Fruit fly (Drosophila melanogaster) whole organism, embryonic: ENCODE results near the gene CG11598.
A peak's percentile ranks its signal among the peaks of the same experiment; 100 is the strongest.

Experiments
- BtbVII ChIP-seq: fragments of 200-800 bp; sonication (Bioruptor generic); optimal IDR thresholded peaks from 3 replicates; lab custom pipeline; 2017; ENCODE audit warnings: missing biosample characterization, mild to moderate bottlenecking, missing genetic modification characterization
- CG10321 ChIP-seq: fragments of 200-800 bp; sonication (Bioruptor generic); IDR thresholded peaks from 2 replicates; pipeline ENCODE4 v1.3.6; 2022; ENCODE audit warnings: missing biosample characterization, missing genetic modification characterization
- CG10366 ChIP-seq: fragments of 200-800 bp; sonication (Bioruptor generic); IDR thresholded peaks from 2 replicates; pipeline ENCODE4 v1.3.6; 2022; ENCODE audit warnings: missing biosample characterization, missing genetic modification characterization
- CG12299 ChIP-seq: fragments of 200-800 bp; sonication (Bioruptor generic); optimal IDR thresholded peaks from 2 replicates; lab custom pipeline; 2018; ENCODE audit warnings: missing biosample characterization, mild to moderate bottlenecking, missing genetic modification characterization
- CG13775 ChIP-seq: fragments of 200-800 bp; sonication (Bioruptor generic); optimal IDR thresholded peaks from 3 replicates; lab custom pipeline; 2017; ENCODE audit warnings: missing biosample characterization, mild to moderate bottlenecking, missing genetic modification characterization
- CG13894 ChIP-seq: fragments of 200-800 bp; sonication (Bioruptor generic); optimal IDR thresholded peaks from 3 replicates; lab custom pipeline; 2018; ENCODE audit warnings: missing biosample characterization, mild to moderate bottlenecking, missing genetic modification characterization, moderate library complexity
- CG15479 ChIP-seq: fragments of 200-800 bp; sonication (Bioruptor generic); optimal IDR thresholded peaks from 3 replicates; lab custom pipeline; 2019; ENCODE audit warnings: missing biosample characterization, mild to moderate bottlenecking, missing genetic modification characterization, moderate library complexity
- CG15514 ChIP-seq: fragments of 200-800 bp; sonication (Bioruptor generic); optimal IDR thresholded peaks from 3 replicates; lab custom pipeline; 2017; ENCODE audit warnings: missing biosample characterization, missing genetic modification characterization, mild to moderate bottlenecking, moderate library complexity, missing genetic modification reagents
- CG15601 ChIP-seq: fragments of 200-800 bp; sonication (Bioruptor generic); optimal IDR thresholded peaks from 3 replicates; lab custom pipeline; 2019; ENCODE audit warnings: missing biosample characterization, mild to moderate bottlenecking, missing genetic modification characterization, moderate library complexity
- CG16779 ChIP-seq: fragments of 200-800 bp; sonication (Bioruptor generic); IDR thresholded peaks from 2 replicates; pipeline ENCODE4 v1.3.6; 2022; ENCODE audit warnings: missing biosample characterization, missing genetic modification characterization
- CG16863 ChIP-seq: fragments of 200-800 bp; sonication (Bioruptor generic); optimal IDR thresholded peaks from 3 replicates; lab custom pipeline; 2016; ENCODE audit warnings: missing biosample characterization, missing genetic modification characterization
- CG18262 ChIP-seq: fragments of 200-800 bp; optimal IDR thresholded peaks from 3 replicates; lab custom pipeline; 2019; ENCODE audit warnings: missing biosample characterization, mild to moderate bottlenecking, missing genetic modification characterization, moderate library complexity
- CG4854 ChIP-seq: fragments of 200-800 bp; sonication (Bioruptor generic); optimal IDR thresholded peaks from 2 replicates; lab custom pipeline; 2016; ENCODE audit warnings: missing biosample characterization, missing genetic modification characterization, inconsistent platforms
- CG6791 ChIP-seq: fragments of 200-800 bp; sonication (Bioruptor generic); IDR thresholded peaks from 3 replicates; pipeline ENCODE4 v1.3.6; 2022; ENCODE audit warnings: missing biosample characterization, missing genetic modification characterization; ENCODE audit not compliant: partially characterized antibody
- CG6854 ChIP-seq: fragments of 200-800 bp; sonication (Bioruptor generic); optimal IDR thresholded peaks from 3 replicates; lab custom pipeline; 2017; ENCODE audit warnings: missing biosample characterization, mild to moderate bottlenecking, missing genetic modification characterization
- CG7271 ChIP-seq: fragments of 200-800 bp; sonication (Bioruptor generic); optimal IDR thresholded peaks from 2 replicates; lab custom pipeline; 2018; ENCODE audit warnings: missing biosample characterization, mild to moderate bottlenecking, missing genetic modification characterization, moderate library complexity
- CG8765 ChIP-seq: fragments of 200-800 bp; sonication (Bioruptor generic); IDR thresholded peaks from 2 replicates; pipeline ENCODE4 v1.3.6; 2022; ENCODE audit warnings: missing biosample characterization, missing genetic modification characterization
- CG9932 ChIP-seq: fragments of 200-800 bp; sonication (Bioruptor generic); IDR thresholded peaks from 2 replicates; pipeline ENCODE4 v1.3.6; 2022; ENCODE audit warnings: missing biosample characterization, missing genetic modification characterization
- CkIIα-i1 ChIP-seq: fragments of 200-800 bp; sonication (Bioruptor generic); IDR thresholded peaks from 2 replicates; pipeline ENCODE4 v1.3.6; 2022; ENCODE audit warnings: missing biosample characterization, missing genetic modification characterization
- Deaf1 ChIP-seq: fragments of 200-800 bp; optimal IDR thresholded peaks from 3 replicates; lab custom pipeline; 2019; ENCODE audit warnings: missing biosample characterization, mild to moderate bottlenecking, missing genetic modification characterization, moderate library complexity
- Doc2 ChIP-seq: fragments of 200-800 bp; sonication (Bioruptor generic); IDR thresholded peaks from 2 replicates; pipeline ENCODE4 v1.3.6; 2022; ENCODE audit warnings: missing biosample characterization, missing genetic modification characterization
- Drgx ChIP-seq: fragments of 200-800 bp; sonication (Bioruptor generic); IDR thresholded peaks from 2 replicates; pipeline ENCODE4 v1.3.6; 2022; ENCODE audit warnings: missing biosample characterization, missing genetic modification characterization
- E2f1 ChIP-seq: fragments of 200-800 bp; sonication (Bioruptor generic); IDR thresholded peaks from 2 replicates; pipeline ENCODE4 v1.3.6; 2022; ENCODE audit warnings: missing biosample characterization, missing genetic modification characterization
- HLHmδ ChIP-seq: fragments of 200-800 bp; sonication (Bioruptor generic); optimal IDR thresholded peaks from 2 replicates; lab custom pipeline; 2018; ENCODE audit warnings: missing biosample characterization, mild to moderate bottlenecking, missing genetic modification characterization, moderate library complexity
- MESR4 ChIP-seq: fragments of 200-800 bp; sonication (Bioruptor generic); optimal IDR thresholded peaks from 2 replicates; lab custom pipeline; 2018; ENCODE audit warnings: missing biosample characterization, mild to moderate bottlenecking, missing genetic modification characterization, moderate library complexity
- Mad ChIP-seq: fragments of 200-800 bp; sonication (Bioruptor generic); optimal IDR thresholded peaks from 2 replicates; lab custom pipeline; 2016; ENCODE audit warnings: missing biosample characterization, missing genetic modification characterization
- NC2β ChIP-seq: fragments of 200-800 bp; sonication (Bioruptor generic); optimal IDR thresholded peaks from 2 replicates; lab custom pipeline; 2016; ENCODE audit warnings: missing biosample characterization, missing genetic modification characterization
- NFAT ChIP-seq: fragments of 200-800 bp; sonication (Bioruptor generic); IDR thresholded peaks from 2 replicates; pipeline ENCODE4 v1.3.6; 2022; ENCODE audit warnings: missing biosample characterization, missing genetic modification characterization
- Neu2 ChIP-seq: fragments of 200-800 bp; sonication (Bioruptor generic); optimal IDR thresholded peaks from 3 replicates; lab custom pipeline; 2016; ENCODE audit warnings: missing biosample characterization, missing genetic modification characterization, borderline replicate concordance
- Poxn ChIP-seq: fragments of 200-800 bp; sonication (Bioruptor generic); IDR thresholded peaks from 2 replicates; pipeline ENCODE4 v1.3.6; 2022; ENCODE audit warnings: missing biosample characterization, missing genetic modification characterization
- Rfx ChIP-seq: fragments of 200-800 bp; sonication (Bioruptor generic); IDR thresholded peaks from 2 replicates; pipeline ENCODE4 v1.3.6; 2022; ENCODE audit warnings: missing biosample characterization, missing genetic modification characterization
- Sry-β ChIP-seq: fragments of 200-800 bp; sonication (Bioruptor generic); optimal IDR thresholded peaks from 2 replicates; lab custom pipeline; 2018; ENCODE audit warnings: missing biosample characterization, mild to moderate bottlenecking, missing genetic modification characterization, moderate library complexity
- TFAM ChIP-seq: fragments of 200-800 bp; sonication (Bioruptor generic); optimal IDR thresholded peaks from 2 replicates; lab custom pipeline; 2017; ENCODE audit warnings: missing biosample characterization, missing genetic modification characterization, inconsistent platforms
- Xrp1 ChIP-seq: fragments of 200-800 bp; sonication (Bioruptor generic); IDR thresholded peaks from 2 replicates; pipeline ENCODE4 v1.3.6; 2022; ENCODE audit warnings: missing biosample characterization, missing genetic modification characterization
- bcd ChIP-seq: fragments of 200-800 bp; sonication (Bioruptor generic); optimal IDR thresholded peaks from 2 replicates; lab custom pipeline; 2017; ENCODE audit warnings: missing biosample characterization, mild to moderate bottlenecking, missing genetic modification characterization
- ci ChIP-seq: fragments of 200-800 bp; sonication (Bioruptor generic); IDR thresholded peaks from 3 replicates; pipeline ENCODE4 v1.3.6; 2022; ENCODE audit warnings: missing biosample characterization, missing genetic modification characterization
- crp ChIP-seq, 2 experiments: fragments of 200-800 bp; sonication (Bioruptor generic); optimal IDR thresholded peaks; 2 replicates in 1 of 2; 3 replicates in 1 of 2; lab custom pipeline; 2017; ENCODE audit warnings: missing biosample characterization in 2 of 2, missing genetic modification characterization in 2 of 2, mild to moderate bottlenecking in 1 of 2, moderate library complexity in 1 of 2
- danr ChIP-seq: fragments of 200-800 bp; sonication (Bioruptor generic); IDR thresholded peaks from 2 replicates; pipeline ENCODE4 v1.3.6; 2022; ENCODE audit warnings: missing biosample characterization, missing genetic modification characterization
- dati ChIP-seq: fragments of 200-800 bp; sonication (Bioruptor generic); IDR thresholded peaks from 2 replicates; pipeline ENCODE4 v1.3.6; 2022; ENCODE audit warnings: missing biosample characterization, missing genetic modification characterization
- dpn ChIP-seq, 2 experiments: fragments of 200-800 bp; sonication (Bioruptor generic); optimal IDR thresholded peaks; 3 replicates each; lab custom pipeline; 2016; ENCODE audit warnings: missing biosample characterization in 2 of 2, missing genetic modification characterization in 2 of 2
- gce ChIP-seq: fragments of 200-800 bp; sonication (Bioruptor generic); IDR thresholded peaks from 3 replicates; pipeline ENCODE4 v1.3.6; 2022; ENCODE audit warnings: missing biosample characterization, missing genetic modification characterization
- h ChIP-seq: fragments of >200 bp; optimal IDR thresholded peaks from 2 replicates; lab custom pipeline; 2017
- jigr1 ChIP-seq: fragments of 200-800 bp; sonication (Bioruptor generic); IDR thresholded peaks from 3 replicates; pipeline ENCODE4 v1.3.6; 2022; ENCODE audit warnings: missing biosample characterization, missing genetic modification characterization
- jing ChIP-seq: fragments of 200-800 bp; sonication (Bioruptor generic); optimal IDR thresholded peaks from 2 replicates; lab custom pipeline; 2018; ENCODE audit warnings: missing biosample characterization, mild to moderate bottlenecking, missing genetic modification characterization
- jumu ChIP-seq: fragments of 200-800 bp; sonication (Bioruptor generic); optimal IDR thresholded peaks from 3 replicates; lab custom pipeline; 2016; ENCODE audit warnings: missing biosample characterization, missing genetic modification characterization
- slou ChIP-seq: fragments of 200-800 bp; sonication (Bioruptor generic); optimal IDR thresholded peaks from 3 replicates; lab custom pipeline; 2016; ENCODE audit warnings: missing biosample characterization, missing genetic modification characterization
- ssp ChIP-seq: fragments of 200-800 bp; sonication (Bioruptor generic); IDR thresholded peaks from 2 replicates; pipeline ENCODE4 v1.3.6; 2022; ENCODE audit warnings: missing biosample characterization, missing genetic modification characterization
- sug ChIP-seq: fragments of 200-800 bp; optimal IDR thresholded peaks from 2 replicates; lab custom pipeline; 2019; ENCODE audit warnings: missing biosample characterization, mild to moderate bottlenecking, missing genetic modification characterization, moderate library complexity
- vvl ChIP-seq: fragments of 200-800 bp; sonication (Bioruptor generic); IDR thresholded peaks from 2 replicates; pipeline ENCODE4 v1.3.6; 2022; ENCODE audit warnings: missing biosample characterization, missing genetic modification characterization
- zfh2 ChIP-seq: fragments of 200-800 bp; sonication (Bioruptor generic); optimal IDR thresholded peaks from 2 replicates; lab custom pipeline; 2016; ENCODE audit warnings: missing biosample characterization, missing genetic modification characterization

Gene CG11598

dm6 chr3R:12653511-12654252 is 19.0 kb downstream of the CG11598 start (continued):
- TF ChIP-seq gce (GFP tag; lab: Robert Waterston, UW) (peak; percentile 58; the same call in 1 of the 3 replicates), CG9932 (peak; percentile 76), CkIIα-i1 (no peak), MESR4 (GFP tag; lab: Kevin White, UChicago) (no peak), crp (GFP tag; optimal IDR thresholded peaks at IDR 0.05; lab: Kevin White, UChicago) (peak in 1 of 2 experiments; percentile 49), CG13894 (tag; lab: Kevin White, UChicago) (no peak), CG13775 (GFP tag; lab: Kevin White, UChicago) (peak; percentile 76), CG12299 (tag; lab: Kevin White, UChicago) (peak; percentile 66), Rfx (GFP tag; lab: Robert Waterston, UW) (peak; percentile 83), CG15601 (tag; lab: Kevin White, UChicago) (peak; percentile 69), slou (GFP tag; lab: Kevin White, UChicago) (peak; percentile 17), CG15479 (no peak), jumu (GFP tag; lab: Kevin White, UChicago) (peak; percentile 80), jigr1 (GFP tag; lab: Robert Waterston, UW) (peak; percentile 64; the same call in 2 of the 3 replicates), sug (tag; lab: Kevin White, UChicago) (peak; percentile 63), CG16779 (GFP tag; lab: Robert Waterston, UW) (no peak), Doc2 (GFP tag; lab: Robert Waterston, UW) (0 out of 2 replicates have a peak, but pooled peaks have one; percentile 38), vvl (peak; percentile 77), CG8765 (no peak; the same call in 1 of the 2 replicates), Neu2 (GFP tag; lab: Kevin White, UChicago) (no peak), E2f1 (GFP tag; lab: Robert Waterston, UW) (peak; percentile 74), Xrp1 (GFP tag; lab: Robert Waterston, UW) (peak; percentile 64), CG4854 (GFP tag; lab: Kevin White, UChicago) (peak; percentile 44), jing (GFP tag; lab: Kevin White, UChicago) (peak; percentile 82), CG6854 (GFP tag; lab: Kevin White, UChicago) (peak; percentile 71), CG7271 (tag; lab: Kevin White, UChicago) (no peak), BtbVII (GFP tag; lab: Kevin White, UChicago) (peak; percentile 62), danr (GFP tag; lab: Robert Waterston, UW) (peak; percentile 80), Deaf1 (tag; lab: Kevin White, UChicago) (peak; percentile 47), HLHmδ (GFP tag; lab: Kevin White, UChicago) (no peak), dpn (GFP tag; optimal IDR thresholded peaks at IDR 0.05; lab: Kevin White, UChicago) (peak; percentile 80 to 88), CG10366 (GFP tag; lab: Robert Waterston, UW) (peak; percentile 81), Mad (GFP tag; lab: Kevin White, UChicago) (peak; percentile 69), zfh2 (peak; percentile 69), Drgx (GFP tag; lab: Robert Waterston, UW) (peak; percentile 77; the same call in 1 of the 2 replicates), CG16863 (GFP tag; lab: Kevin White, UChicago) (peak; percentile 84), NFAT (GFP tag; lab: Robert Waterston, UW) (peak; percentile 52; the same call in 1 of the 2 replicates), ci (GFP tag; lab: Robert Waterston, UW) (peak; percentile 80), ssp (peak; percentile 69), TFAM (GFP tag; lab: Kevin White, UChicago) (no peak), CG15514 (GFP tag; lab: Kevin White, UChicago) (peak; percentile 18), bcd (GFP tag; lab: Kevin White, UChicago) (peak; percentile 85), CG6791 (GFP tag; lab: Robert Waterston, UW) (no peak), NC2β (GFP tag; lab: Kevin White, UChicago) (peak; percentile 66), CG10321 (GFP tag; lab: Robert Waterston, UW) (peak; percentile 51; the same call in 1 of the 2 replicates), CG18262 (peak; percentile 82), h (no peak), Poxn (GFP tag; lab: Robert Waterston, UW) (peak; percentile 62), dati (GFP tag; lab: Robert Waterston, UW) (peak; percentile 55; the same call in 1 of the 2 replicates), Sry-β (no peak)
